Worm (Caenorhabditis elegans) whole organism, L4 larva: ENCODE data around the gene inpp-4B.
A peak's percentile ranks its signal among the peaks of the same experiment; 100 is the strongest.

Experiments
- D1046.2 ChIP-seq: fragments of 200-800 bp; sonication (Bioruptor generic); IDR thresholded peaks from 2 replicates; pipeline ENCODE4 v1.3.6; 2022; ENCODE audit warnings: missing genetic modification characterization, missing compliant biosample characterization
- F10B5.3 ChIP-seq: sonication (generic microtip); optimal IDR thresholded peaks from 2 replicates; lab custom pipeline; 2016; ENCODE audit warnings: mild to moderate bottlenecking, missing genetic modification characterization, missing compliant biosample characterization
- F26F4.8 ChIP-seq: fragments of 200-800 bp; sonication (Bioruptor generic); conservative IDR thresholded peaks from 2 replicates; pipeline ENCODE4 v1.3.6; 2022; ENCODE audit warnings: missing genetic modification characterization, missing compliant biosample characterization
- F37D6.2 ChIP-seq: sonication (generic microtip); optimal IDR thresholded peaks from 2 replicates; lab custom pipeline; 2016; ENCODE audit warnings: mild to moderate bottlenecking, missing genetic modification characterization, missing compliant biosample characterization
- F49E8.2 ChIP-seq: sonication (generic microtip); optimal IDR thresholded peaks from 2 replicates; lab custom pipeline; 2016; ENCODE audit warnings: missing compliant biosample characterization, mild to moderate bottlenecking, missing genetic modification characterization, borderline replicate concordance
- R02D3.7 ChIP-seq: fragments of 150-350 bp; sonication (generic microtip); optimal IDR thresholded peaks from 3 replicates; lab custom pipeline; 2014; ENCODE audit warnings: missing biosample characterization, missing genetic modification characterization
- T26A8.4 ChIP-seq: fragments of 200-800 bp; sonication (Bioruptor generic); IDR thresholded peaks from 2 replicates; pipeline ENCODE4 v1.3.6; 2022; ENCODE audit warnings: missing genetic modification characterization, missing compliant biosample characterization
- Y48G9A.11 ChIP-seq: fragments of 200-800 bp; sonication (Bioruptor generic); IDR thresholded peaks from 2 replicates; pipeline ENCODE4 v1.3.6; 2022; ENCODE audit warnings: missing genetic modification reagents, missing genetic modification characterization, missing compliant biosample characterization
- Y75B8A.6 ChIP-seq: fragments of 200-800 bp; sonication (Bioruptor generic); IDR thresholded peaks from 2 replicates; pipeline ENCODE4 v1.3.6; 2022; ENCODE audit warnings: missing genetic modification reagents, missing genetic modification characterization, missing compliant biosample characterization
- ZK546.5 ChIP-seq, 2 experiments: sonication (generic microtip); optimal IDR thresholded peaks; 2 replicates each; lab custom pipeline; 2017; ENCODE audit warnings: missing biosample characterization in 2 of 2, missing genetic modification characterization in 2 of 2
- ama-1 ChIP-seq: fragments of 150-350 bp; optimal IDR thresholded peaks from 2 replicates; lab custom pipeline; 2014; ENCODE audit warnings: inconsistent platforms, mixed read lengths
- arid-1 ChIP-seq: fragments of 200-800 bp; sonication (Bioruptor generic); conservative IDR thresholded peaks from 2 replicates; pipeline ENCODE4 v1.3.6; 2022; ENCODE audit warnings: missing genetic modification reagents, missing genetic modification characterization, missing compliant biosample characterization
- attf-4 ChIP-seq: sonication (generic microtip); optimal IDR thresholded peaks from 3 replicates; lab custom pipeline; 2017; ENCODE audit warnings: missing biosample characterization, missing genetic modification characterization
- ceh-20 ChIP-seq: fragments of 200-800 bp; sonication (Bioruptor generic); IDR thresholded peaks from 2 replicates; pipeline ENCODE4 v1.3.6; 2022; ENCODE audit warnings: missing genetic modification reagents, missing genetic modification characterization, missing compliant biosample characterization
- ceh-28 ChIP-seq: fragments of 150-350 bp; optimal IDR thresholded peaks from 2 replicates; lab custom pipeline; 2014; ENCODE audit warnings: missing biosample characterization, missing genetic modification reagents, missing genetic modification characterization
- ceh-32 ChIP-seq: sonication (generic microtip); optimal IDR thresholded peaks from 2 replicates; lab custom pipeline; 2016; ENCODE audit warnings: mild to moderate bottlenecking, missing genetic modification characterization, missing compliant biosample characterization; ENCODE audit not compliant: poor library complexity
- ceh-44 ChIP-seq: fragments of 200-800 bp; sonication (Bioruptor generic); IDR thresholded peaks from 2 replicates; pipeline ENCODE4 v1.3.6; 2022; ENCODE audit warnings: missing genetic modification reagents, missing genetic modification characterization, missing compliant biosample characterization
- ctbp-1 ChIP-seq: fragments of 200-800 bp; sonication (Bioruptor generic); IDR thresholded peaks from 2 replicates; pipeline ENCODE4 v1.3.6; 2022; ENCODE audit warnings: missing genetic modification reagents, missing genetic modification characterization, missing compliant biosample characterization
- daf-19 ChIP-seq: fragments of 200-800 bp; sonication (Bioruptor generic); conservative IDR thresholded peaks from 2 replicates; pipeline ENCODE4 v1.3.6; 2022; ENCODE audit warnings: missing genetic modification characterization, missing compliant biosample characterization
- daf-8 ChIP-seq: fragments of 200-800 bp; sonication (Bioruptor generic); IDR thresholded peaks from 2 replicates; pipeline ENCODE4 v1.3.6; 2022; ENCODE audit warnings: missing genetic modification characterization, missing compliant biosample characterization
- dmd-8 ChIP-seq: fragments of 200-800 bp; sonication (Bioruptor generic); IDR thresholded peaks from 2 replicates; pipeline ENCODE4 v1.3.6; 2022; ENCODE audit warnings: missing genetic modification characterization, missing compliant biosample characterization
- dpl-1 ChIP-seq: fragments of 150-350 bp; optimal IDR thresholded peaks from 2 replicates; lab custom pipeline; 2014; ENCODE audit warnings: missing biosample characterization, missing genetic modification reagents, missing genetic modification characterization
- duxl-1 ChIP-seq: sonication (generic microtip); optimal IDR thresholded peaks from 2 replicates; lab custom pipeline; 2016; ENCODE audit warnings: mild to moderate bottlenecking, missing genetic modification characterization, moderate library complexity, missing compliant biosample characterization; ENCODE audit not compliant: poor library complexity
- dve-1 ChIP-seq: sonication (generic microtip); optimal IDR thresholded peaks from 2 replicates; lab custom pipeline; 2017; ENCODE audit warnings: antibody characterized with exemption, mild to moderate bottlenecking, missing genetic modification characterization, missing compliant biosample characterization; ENCODE audit not compliant: insufficient read depth
- egl-27 ChIP-seq: sonication (generic microtip); optimal IDR thresholded peaks from 3 replicates; lab custom pipeline; 2017; ENCODE audit warnings: missing biosample characterization, missing genetic modification reagents, missing genetic modification characterization
- hlh-30 ChIP-seq: sonication (generic microtip); optimal IDR thresholded peaks from 2 replicates; lab custom pipeline; 2017; ENCODE audit warnings: antibody characterized with exemption, mild to moderate bottlenecking, missing genetic modification characterization, missing compliant biosample characterization; ENCODE audit not compliant: insufficient read depth
- hmg-1.1 ChIP-seq: fragments of 200-800 bp; sonication (Bioruptor generic); IDR thresholded peaks from 2 replicates; pipeline ENCODE4 v1.3.6; 2022; ENCODE audit warnings: missing genetic modification reagents, missing genetic modification characterization, missing compliant biosample characterization
- lin-1 ChIP-seq: fragments of 200-800 bp; sonication (Bioruptor generic); IDR thresholded peaks from 2 replicates; pipeline ENCODE4 v1.3.6; 2022; ENCODE audit warnings: missing genetic modification reagents, missing genetic modification characterization, missing compliant biosample characterization
- lin-38 ChIP-seq: fragments of 200-800 bp; sonication (Bioruptor generic); IDR thresholded peaks from 2 replicates; pipeline ENCODE4 v1.3.6; 2022; ENCODE audit warnings: missing genetic modification reagents, missing genetic modification characterization, missing compliant biosample characterization
- lin-39 ChIP-seq: fragments of 150-350 bp; optimal IDR thresholded peaks from 2 replicates; lab custom pipeline; 2014; ENCODE audit warnings: missing biosample characterization, missing genetic modification reagents, missing genetic modification characterization
- madf-5 ChIP-seq, 2 experiments: fragments of 200-800 bp; sonication (Bioruptor generic); IDR thresholded peaks; 2 replicates each; pipeline ENCODE4 v1.3.6; 2022; ENCODE audit warnings: missing compliant biosample characterization in 2 of 2, missing genetic modification characterization in 2 of 2
- madf-9 ChIP-seq: fragments of 200-800 bp; sonication (Bioruptor generic); conservative IDR thresholded peaks from 2 replicates; pipeline ENCODE4 v1.3.6; 2022; ENCODE audit warnings: missing genetic modification reagents, missing genetic modification characterization, missing compliant biosample characterization
- mdl-1 ChIP-seq, 2 experiments: fragments of 150-350 bp in 1 of 2; sonication (generic microtip) in 1 of 2; optimal IDR thresholded peaks; 2 replicates each; lab custom pipeline; 2014 to 2017; ENCODE audit warnings: missing biosample characterization in 2 of 2, missing genetic modification characterization in 2 of 2
- mep-1 ChIP-seq: fragments of 150-350 bp; sonication (generic microtip); optimal IDR thresholded peaks from 3 replicates; lab custom pipeline; 2014; ENCODE audit warnings: missing biosample characterization, missing genetic modification characterization
- mxl-3 ChIP-seq: fragments of 200-800 bp; sonication (Bioruptor generic); optimal IDR thresholded peaks from 2 replicates; lab custom pipeline; 2018; ENCODE audit warnings: mild to moderate bottlenecking, missing genetic modification characterization, missing compliant biosample characterization
- nhr-10 ChIP-seq: fragments of 150-350 bp; optimal IDR thresholded peaks from 2 replicates; lab custom pipeline; 2014; ENCODE audit warnings: missing biosample characterization, missing genetic modification characterization
- nhr-102 ChIP-seq: sonication (generic microtip); optimal IDR thresholded peaks from 2 replicates; lab custom pipeline; 2016; ENCODE audit warnings: mild to moderate bottlenecking, missing genetic modification characterization, moderate library complexity, missing compliant biosample characterization
- nhr-25 ChIP-seq: sonication (generic microtip); optimal IDR thresholded peaks from 2 replicates; lab custom pipeline; 2017; ENCODE audit warnings: missing genetic modification characterization, mild to moderate bottlenecking, missing compliant biosample characterization, antibody characterized with exemption, moderate library complexity, borderline replicate concordance; ENCODE audit not compliant: insufficient read depth
- nhr-28 ChIP-seq: fragments of 150-350 bp; optimal IDR thresholded peaks from 2 replicates; lab custom pipeline; 2014; ENCODE audit warnings: missing biosample characterization, missing genetic modification characterization
- pha-4 ChIP-seq, 2 experiments: fragments of 150-350 bp in 1 of 2; fragments of 200-800 bp in 1 of 2; sonication (Bioruptor generic) in 1 of 2; IDR thresholded peaks in 1 of 2; optimal IDR thresholded peaks in 1 of 2; 2 replicates each; pipeline versions ENCODE4 v1.3.6 to Lab custom; 2014 to 2022; ENCODE audit warnings: missing genetic modification characterization in 2 of 2, missing genetic modification reagents in 2 of 2, missing biosample characterization in 1 of 2, missing compliant biosample characterization in 1 of 2
- php-3 ChIP-seq: fragments of 200-800 bp; sonication (Bioruptor generic); IDR thresholded peaks from 2 replicates; pipeline ENCODE4 v1.3.6; 2022; ENCODE audit warnings: missing genetic modification reagents, missing genetic modification characterization, missing compliant biosample characterization
- pqm-1 ChIP-seq: sonication (generic microtip); optimal IDR thresholded peaks from 2 replicates; lab custom pipeline; 2017; ENCODE audit warnings: missing biosample characterization, missing genetic modification characterization
- saeg-2 ChIP-seq: fragments of 200-800 bp; sonication (Bioruptor generic); IDR thresholded peaks from 2 replicates; pipeline ENCODE4 v1.3.6; 2022; ENCODE audit warnings: missing genetic modification reagents, missing genetic modification characterization, missing compliant biosample characterization
- set-16 ChIP-seq: fragments of 200-800 bp; sonication (Bioruptor generic); IDR thresholded peaks from 2 replicates; pipeline ENCODE4 v1.3.6; 2022; ENCODE audit warnings: missing genetic modification reagents, missing genetic modification characterization, missing compliant biosample characterization
- spr-3 ChIP-seq: fragments of 200-800 bp; sonication (Bioruptor generic); optimal IDR thresholded peaks from 2 replicates; lab custom pipeline; 2018; ENCODE audit warnings: mild to moderate bottlenecking, missing genetic modification characterization, missing compliant biosample characterization
- unc-39 ChIP-seq: sonication (generic microtip); optimal IDR thresholded peaks from 2 replicates; lab custom pipeline; 2017; ENCODE audit warnings: missing biosample characterization, missing genetic modification characterization
- vab-7 ChIP-seq: fragments of 200-800 bp; sonication (Bioruptor generic); IDR thresholded peaks from 2 replicates; pipeline ENCODE4 v1.3.6; 2022; ENCODE audit warnings: missing genetic modification reagents, missing genetic modification characterization, missing compliant biosample characterization
- zfp-2 ChIP-seq: sonication (generic microtip); optimal IDR thresholded peaks from 2 replicates; lab custom pipeline; 2016; ENCODE audit warnings: mild to moderate bottlenecking, missing genetic modification characterization, missing compliant biosample characterization
- zip-2 ChIP-seq: fragments of 150-350 bp; optimal IDR thresholded peaks from 2 replicates; lab custom pipeline; 2014; ENCODE audit warnings: missing biosample characterization, missing genetic modification characterization

Gene inpp-4B

DNA sequence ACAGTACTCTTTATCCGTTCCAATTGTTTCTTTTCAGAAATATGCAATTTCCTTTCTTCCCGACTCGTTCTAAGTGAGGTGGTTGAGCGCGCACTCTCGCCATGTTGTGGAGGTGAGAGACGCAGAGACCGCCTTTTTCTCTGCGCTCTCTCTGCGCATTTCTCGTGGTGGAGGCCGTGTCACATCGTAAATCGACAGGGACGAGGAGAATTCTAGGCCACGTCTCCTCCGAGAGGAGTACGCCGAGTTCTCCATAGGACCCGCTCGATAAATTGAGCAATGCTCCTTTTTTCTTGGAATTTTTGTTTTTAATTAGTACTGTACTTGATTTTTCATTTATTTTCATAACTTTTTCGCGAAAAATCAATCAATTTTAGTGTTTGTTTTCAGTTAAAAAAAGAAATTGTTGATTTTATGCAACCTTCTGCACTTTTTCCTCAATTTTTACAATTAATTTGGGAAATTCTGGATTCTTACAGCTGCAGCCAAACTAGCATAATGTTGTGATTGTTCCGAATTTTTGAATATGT lies 4.2 kb upstream of the inpp-4B start, which contains the start of gene cnk-1 (continued):
- TF ChIP-seq mxl-3 (GFP tag; lab: Kevin White, UChicago) (peak; percentile 85), saeg-2 (GFP tag; lab: Robert Waterston, UW) (peak; percentile 72; the same call in 1 of the 2 replicates), spr-3 (GFP tag; lab: Kevin White, UChicago) (peak; percentile 44), mdl-1 (tag; optimal IDR thresholded peaks at IDR 0.05; lab: Kevin White, UChicago) (no peak), Y75B8A.6 (GFP tag; lab: Robert Waterston, UW) (0 out of 2 replicates have a peak, but pooled peaks have one; percentile 53), hlh-30 (tag; lab: Kevin White, UChicago) (peak; percentile 66), F37D6.2 (tag; lab: Kevin White, UChicago) (peak; percentile 74), ama-1 (no peak), F49E8.2 (tag; lab: Kevin White, UChicago) (peak; percentile 76), lin-1 (GFP tag; lab: Robert Waterston, UW) (peak; percentile 94), mep-1 (tag; lab: Kevin White, UChicago) (peak; percentile 42), lin-38 (peak; percentile 98), daf-8 (GFP tag; lab: Robert Waterston, UW) (0 out of 2 replicates have a peak, but pooled peaks have one; percentile 11), nhr-25 (tag; lab: Kevin White, UChicago) (peak; percentile 48), ceh-32 (tag; lab: Kevin White, UChicago) (no peak), zip-2 (no peak), attf-4 (tag; lab: Kevin White, UChicago) (no peak), dpl-1 (GFP tag; lab: Kevin White, UChicago) (peak; percentile 52), php-3 (GFP tag; lab: Robert Waterston, UW) (peak; percentile 96), dmd-8 (GFP tag; lab: Robert Waterston, UW) (peak; percentile 85), egl-27 (tag; lab: Kevin White, UChicago) (no peak), ceh-20 (GFP tag; lab: Robert Waterston, UW) (peak; percentile 98), ctbp-1 (peak; percentile 97), F10B5.3 (tag; lab: Kevin White, UChicago) (no peak), T26A8.4 (GFP tag; lab: Robert Waterston, UW) (peak; percentile 97), ceh-28 (no peak), R02D3.7 (tag; lab: Kevin White, UChicago) (peak; percentile 36), Y48G9A.11 (GFP tag; lab: Robert Waterston, UW) (peak; percentile 96), lin-39 (tag; lab: Kevin White, UChicago) (no peak), pha-4 (GFP tag; IDR thresholded peaks at IDR 0.05; lab: Robert Waterston, UW) (peak; percentile 95), pha-4 (tag; optimal IDR thresholded peaks at IDR 0.05; lab: Kevin White, UChicago) (no peak), madf-5 (GFP tag; IDR thresholded peaks at IDR 0.05; lab: Robert Waterston, UW) (peak; percentile 94 to 95), F26F4.8 (GFP tag; lab: Robert Waterston, UW) (no peak), daf-19 (GFP tag; lab: Robert Waterston, UW) (no peak), nhr-28 (no peak), arid-1 (peak; percentile 96), zfp-2 (tag; lab: Kevin White, UChicago) (no peak), hmg-1.1 (peak; percentile 99), unc-39 (tag; lab: Kevin White, UChicago) (no peak), nhr-102 (tag; lab: Kevin White, UChicago) (peak; percentile 81), ZK546.5 (tag; optimal IDR thresholded peaks at IDR 0.05; lab: Kevin White, UChicago) (no peak), set-16 (peak; percentile 92), pqm-1 (tag; lab: Kevin White, UChicago) (no peak), ceh-44 (GFP tag; lab: Robert Waterston, UW) (peak; percentile 99), madf-9 (GFP tag; lab: Robert Waterston, UW) (peak; percentile 99), D1046.2 (GFP tag; lab: Robert Waterston, UW) (peak; percentile 97), dve-1 (peak; percentile 62), duxl-1 (tag; lab: Kevin White, UChicago) (peak; percentile 64), nhr-10 (tag; lab: Kevin White, UChicago) (no peak), vab-7 (GFP tag; lab: Robert Waterston, UW) (peak; percentile 96)
